Fruit fly (Drosophila melanogaster): ENCODE data around the gene frac.

Gene frac

DNA sequence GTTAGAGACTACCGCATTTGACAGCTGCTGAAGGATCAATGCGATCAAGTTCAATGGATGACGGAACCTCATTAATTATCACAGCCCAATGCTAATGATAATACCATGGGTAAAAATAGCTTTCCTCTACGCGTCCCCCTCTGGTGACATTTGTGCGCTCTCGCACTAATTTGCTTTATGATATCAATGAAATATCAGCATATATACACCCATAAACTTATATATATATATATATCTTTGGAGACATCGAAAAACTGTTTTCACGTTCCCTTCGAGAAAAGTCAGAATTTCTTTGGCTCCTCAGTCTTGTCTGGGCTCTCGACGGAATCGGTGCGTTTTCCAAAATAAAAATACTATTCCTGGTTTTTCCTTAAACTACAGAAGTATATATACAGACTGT lies at the start of gene frac:
TSS of gene frac (plus strand) at position 301 of the 400 bp plus-strand sequence.
- TF ChIP-seq fd96Ca (GFP tag; IDR thresholded peaks at IDR 0.05) (no peak), CG8301 (tag; optimal IDR thresholded peaks at IDR 0.05) (no peak)

dm6 chr3L:7518351-7519102 lies 43.9 kb upstream of the frac start, which contains the start of gene ltl:
TSS of gene ltl (plus strand) at chr3L:7518997.
- no peak for TF ChIP-seq CG17806 (tag; optimal IDR thresholded peaks at IDR 0.05)
- peak; percentile 1 for TF ChIP-seq Pif1B (GFP tag; optimal IDR thresholded peaks at IDR 0.05)

DNA sequence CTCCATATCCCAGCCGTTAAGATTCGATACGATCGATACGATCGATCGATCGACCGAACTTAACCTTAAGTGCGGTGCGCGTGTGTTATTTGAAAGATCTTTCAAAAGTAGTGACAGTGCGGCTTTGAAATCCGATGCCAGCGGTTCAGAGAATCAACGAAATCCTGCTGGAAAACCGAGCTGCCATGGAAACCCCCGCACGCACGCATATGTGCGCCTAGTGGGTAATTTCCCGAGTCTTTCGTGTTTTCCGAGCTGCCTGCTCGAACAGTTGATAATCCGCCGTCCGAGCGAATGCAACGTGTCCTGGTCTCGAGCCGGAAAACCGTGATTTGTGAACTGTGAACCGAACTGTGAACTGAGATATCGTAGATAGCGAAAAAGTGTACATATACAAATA lies 43.2 kb upstream of the frac start:
- TF ChIP-seq fd96Ca (GFP tag; IDR thresholded peaks at IDR 0.05) (no peak), CG8159 (tag; optimal IDR thresholded peaks at IDR 0.05) (no peak), CG32121 (GFP tag; IDR thresholded peaks at IDR 0.05) (no peak), gl (tag; optimal IDR thresholded peaks at IDR 0.05) (no peak), CG9948 (tag; optimal IDR thresholded peaks at IDR 0.05) (no peak), Pif1B (GFP tag; optimal IDR thresholded peaks at IDR 0.05) (no peak), CG12605 (GFP tag; IDR thresholded peaks at IDR 0.05) (no peak), Snoo (tag; optimal IDR thresholded peaks at IDR 0.05) (no peak), CG4496 (GFP tag; IDR thresholded peaks at IDR 0.05) (no peak), Pif1A (GFP tag; optimal IDR thresholded peaks at IDR 0.05) (no peak), EcR (GFP tag; optimal IDR thresholded peaks at IDR 0.05) (no peak), Ets98B (GFP tag; IDR thresholded peaks at IDR 0.05) (no peak), CG34367 (tag; optimal IDR thresholded peaks at IDR 0.05) (no peak)

- TF ChIP-seq CG15710 (tag; optimal IDR thresholded peaks at IDR 0.05): no peak
- TF ChIP-seq EcR (GFP tag; optimal IDR thresholded peaks at IDR 0.05): peak; percentile 13
These were observed 41.8 kb upstream of the frac start for dm6 chr3L:7520619-7521018.

- no peak for TF ChIP-seq Pif1B (GFP tag; optimal IDR thresholded peaks at IDR 0.05)
- TF ChIP-seq CG8301 (tag; optimal IDR thresholded peaks at IDR 0.05): peak; percentile 1
- peak; percentile 14 for TF ChIP-seq CG17806 (tag; optimal IDR thresholded peaks at IDR 0.05)
These were observed 40.6 kb upstream of the frac start for dm6 chr3L:7521847-7522246.

DNA sequence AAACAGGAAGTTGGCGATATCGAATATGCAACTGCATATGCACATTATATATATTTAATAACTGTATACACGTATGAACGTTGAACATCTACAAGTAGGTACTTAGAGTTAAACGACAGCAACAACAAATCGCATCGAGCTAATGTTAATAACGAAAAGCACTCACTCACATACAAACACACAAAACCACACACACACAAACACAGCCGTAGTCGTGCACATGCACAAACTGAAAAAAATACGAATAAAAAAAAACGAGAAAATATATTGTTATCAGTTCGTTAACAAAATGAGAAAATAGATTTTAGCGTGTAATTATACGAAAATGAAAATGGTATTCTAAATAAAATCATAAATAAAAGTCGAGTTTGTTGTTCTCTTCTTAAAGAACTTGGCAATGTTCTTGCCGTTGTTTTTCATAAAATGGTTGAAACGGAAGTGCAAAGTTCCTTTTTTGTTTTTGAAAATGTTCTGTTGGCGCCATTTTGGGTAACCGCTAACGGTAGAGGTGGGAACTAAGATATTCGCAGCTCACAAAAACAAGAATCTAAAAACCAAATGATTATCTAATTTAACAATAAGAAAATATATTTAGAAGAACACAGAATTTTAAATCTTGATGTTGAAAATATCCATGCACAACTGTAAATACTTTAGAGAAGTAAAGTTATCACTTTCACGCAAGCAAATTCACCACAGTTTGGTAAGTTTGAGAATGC lies 34.6 kb upstream of the frac start:
- TF ChIP-seq Pif1A (GFP tag; optimal IDR thresholded peaks at IDR 0.05): no peak
- no peak for TF ChIP-seq CG17806 (tag; optimal IDR thresholded peaks at IDR 0.05)

dm6 chr3L:7528380-7529080 lies 33.9 kb upstream of the frac start, which contains the start of gene lqf:
TSS of gene lqf (plus strand) at chr3L:7528780.
- TF ChIP-seq CG14655 (GFP tag; optimal IDR thresholded peaks at IDR 0.05): no peak
- peak; percentile 20 for TF ChIP-seq Pif1B (GFP tag; optimal IDR thresholded peaks at IDR 0.05)
- TF ChIP-seq CG9948 (tag; optimal IDR thresholded peaks at IDR 0.05): no peak
- TF ChIP-seq fd96Ca (GFP tag; IDR thresholded peaks at IDR 0.05): 0 out of 3 replicates have a peak, but pooled peaks have one; percentile 7
- peak; percentile 3 for TF ChIP-seq CG8159 (tag; optimal IDR thresholded peaks at IDR 0.05)
- TF ChIP-seq EcR (GFP tag; optimal IDR thresholded peaks at IDR 0.05): no peak
- TF ChIP-seq Pif1A (GFP tag; optimal IDR thresholded peaks at IDR 0.05): peak; percentile 20
- TF ChIP-seq CG4496 (GFP tag; IDR thresholded peaks at IDR 0.05): peak; percentile 6; the same call in 1 of the 3 replicates
- no peak for TF ChIP-seq CG17806 (tag; optimal IDR thresholded peaks at IDR 0.05)
- TF ChIP-seq CG34367 (tag; optimal IDR thresholded peaks at IDR 0.05): no peak
- TF ChIP-seq CG15710 (tag; optimal IDR thresholded peaks at IDR 0.05): peak; percentile 3

- no peak for TF ChIP-seq CG10348 (GFP tag; IDR thresholded peaks at IDR 0.05)
- TF ChIP-seq CG12605 (GFP tag; IDR thresholded peaks at IDR 0.05): no peak
- no peak for TF ChIP-seq Pif1B (GFP tag; optimal IDR thresholded peaks at IDR 0.05)
- no peak for TF ChIP-seq CG13204 (GFP tag; optimal IDR thresholded peaks at IDR 0.05)
- no peak for TF ChIP-seq CG9948 (tag; optimal IDR thresholded peaks at IDR 0.05)
- TF ChIP-seq CG15710 (tag; optimal IDR thresholded peaks at IDR 0.05): peak; percentile 4
- no peak for TF ChIP-seq CG8159 (tag; optimal IDR thresholded peaks at IDR 0.05)
- TF ChIP-seq CG34367 (tag; optimal IDR thresholded peaks at IDR 0.05): no peak
- TF ChIP-seq CG4496 (GFP tag; IDR thresholded peaks at IDR 0.05): peak; percentile 42; the same call in 2 of the 3 replicates
- TF ChIP-seq CG32121 (GFP tag; IDR thresholded peaks at IDR 0.05): 0 out of 2 replicates have a peak, but pooled peaks have one; percentile 35
- TF ChIP-seq rn (GFP tag; IDR thresholded peaks at IDR 0.05): no peak
- TF ChIP-seq Pif1A (GFP tag; optimal IDR thresholded peaks at IDR 0.05): peak; percentile 2
- TF ChIP-seq D1 (tag; optimal IDR thresholded peaks at IDR 0.05): no peak
- no peak for TF ChIP-seq gl (tag; optimal IDR thresholded peaks at IDR 0.05)
- peak; percentile 17 for TF ChIP-seq Snoo (tag; optimal IDR thresholded peaks at IDR 0.05)
- no peak for TF ChIP-seq CG8301 (tag; optimal IDR thresholded peaks at IDR 0.05)
- TF ChIP-seq CG17806 (tag; optimal IDR thresholded peaks at IDR 0.05): peak; percentile 13
- TF ChIP-seq EcR (GFP tag; optimal IDR thresholded peaks at IDR 0.05): peak; percentile 17
- TF ChIP-seq fd96Ca (GFP tag; IDR thresholded peaks at IDR 0.05): peak; percentile 56; the same call in 2 of the 3 replicates
- TF ChIP-seq CG14655 (GFP tag; optimal IDR thresholded peaks at IDR 0.05): no peak
- TF ChIP-seq Ets98B (GFP tag; IDR thresholded peaks at IDR 0.05): peak; percentile 20; the same call in 1 of the 2 replicates
These were observed 33.1 kb upstream of the frac start for dm6 chr3L:7529081-7530021.

Data from whole organism, pupa.